Fruit fly (Drosophila melanogaster): ENCODE measurements around the gene SP1029.
A peak's percentile ranks its signal among the peaks of the same experiment; 100 is the strongest.

Gene SP1029

DNA sequence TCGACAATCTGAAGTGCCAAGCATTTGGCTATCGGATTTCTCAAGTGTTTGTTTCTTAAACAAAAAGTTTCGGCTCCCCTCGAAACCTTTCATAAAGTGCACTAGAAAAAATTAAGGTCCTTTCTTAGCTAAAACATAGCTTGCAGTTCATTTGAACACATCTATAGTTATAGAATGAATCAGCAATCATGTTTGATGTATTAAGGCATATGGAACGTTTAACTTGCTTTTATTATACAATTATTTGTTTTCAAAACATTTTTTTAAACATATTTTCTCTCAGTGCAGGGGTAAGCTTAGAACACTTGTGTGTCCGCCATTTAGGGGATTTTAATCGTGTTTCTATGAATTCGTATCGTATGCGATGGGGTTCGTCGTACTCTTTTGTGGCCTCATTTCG, 24.3 kb upstream of the SP1029 start (continued):
- TF ChIP-seq bsh (GFP tag; optimal IDR thresholded peaks at IDR 0.05): peak in 1 of 2 experiments; percentile 92
- TF ChIP-seq nmo (GFP tag; optimal IDR thresholded peaks at IDR 0.05): peak; percentile 62
- no peak for TF ChIP-seq D19B (GFP tag; optimal IDR thresholded peaks at IDR 0.05)
- TF ChIP-seq vfl (GFP tag; optimal IDR thresholded peaks at IDR 0.05): no peak
- TF ChIP-seq CG4617 (GFP tag; optimal IDR thresholded peaks at IDR 0.05; ENCODE audit: borderline replicate concordance): peak; percentile 6
- peak; percentile 14 for TF ChIP-seq Myb (GFP tag; optimal IDR thresholded peaks at IDR 0.05)
- TF ChIP-seq CG1603 (tag; optimal IDR thresholded peaks at IDR 0.05): peak; percentile 56
- TF ChIP-seq CG17385 (GFP tag; optimal IDR thresholded peaks at IDR 0.05): peak; percentile 60
- TF ChIP-seq CG32532 (GFP tag; IDR thresholded peaks at IDR 0.05): peak; percentile 32; the same call in 1 of the 2 replicates
- peak; percentile 64 for TF ChIP-seq nerfin-1 (tag; optimal IDR thresholded peaks at IDR 0.05)
- peak; percentile 67 for TF ChIP-seq dmrt99B (tag; optimal IDR thresholded peaks at IDR 0.05)
- TF ChIP-seq az2 (GFP tag; optimal IDR thresholded peaks at IDR 0.05): peak; percentile 71
- peak; percentile 70 for TF ChIP-seq dysf (GFP tag; IDR thresholded peaks at IDR 0.05)
- TF ChIP-seq CG32772 (GFP tag; IDR thresholded peaks at IDR 0.05): peak; percentile 49; the same call in 1 of the 2 replicates
- no peak for TF ChIP-seq crc (GFP tag; optimal IDR thresholded peaks at IDR 0.05)
- no peak for TF ChIP-seq MESR4 (GFP tag; optimal IDR thresholded peaks at IDR 0.05)
- TF ChIP-seq caup (GFP tag; optimal IDR thresholded peaks at IDR 0.05; ENCODE audit: severe bottlenecking): peak; percentile 5
- peak in 1 of 2 experiments; percentile 19 for TF ChIP-seq Hr78 (GFP tag; optimal IDR thresholded peaks at IDR 0.05)
- TF ChIP-seq pho (GFP tag; optimal IDR thresholded peaks at IDR 0.05): peak; percentile 15
- TF ChIP-seq toy (GFP tag; IDR thresholded peaks at IDR 0.05): no peak
- TF ChIP-seq fd3F (GFP tag; optimal IDR thresholded peaks at IDR 0.05): peak; percentile 1
- TF ChIP-seq pum (GFP tag; optimal IDR thresholded peaks at IDR 0.05): peak; percentile 54
- peak; percentile 76 for TF ChIP-seq CG8924 (tag; optimal IDR thresholded peaks at IDR 0.05)
- peak; percentile 36 for TF ChIP-seq CG12071 (GFP tag; optimal IDR thresholded peaks at IDR 0.05)
- peak; percentile 60 for TF ChIP-seq CG17568 (GFP tag; optimal IDR thresholded peaks at IDR 0.05)
- TF ChIP-seq CG11085 (GFP tag; IDR thresholded peaks at IDR 0.05): no peak
- no peak for TF ChIP-seq mirr (GFP tag; optimal IDR thresholded peaks at IDR 0.05)
- TF ChIP-seq Sry-β (GFP tag; optimal IDR thresholded peaks at IDR 0.05): peak; percentile 17
- peak; percentile 74 for TF ChIP-seq Atf3 (GFP tag; optimal IDR thresholded peaks at IDR 0.05)
- TF ChIP-seq unpg (GFP tag; optimal IDR thresholded peaks at IDR 0.05): peak; percentile 69
- no peak for TF ChIP-seq Elba2 (GFP tag; optimal IDR thresholded peaks at IDR 0.05)
- TF ChIP-seq sr (GFP tag; IDR thresholded peaks at IDR 0.05): no peak
- no peak; the same call in 1 of the 2 replicates for TF ChIP-seq CG8765 (GFP tag; IDR thresholded peaks at IDR 0.05)
- no peak for TF ChIP-seq pita (GFP tag; optimal IDR thresholded peaks at IDR 0.05)
- TF ChIP-seq psq (GFP tag; optimal IDR thresholded peaks at IDR 0.05): peak; percentile 37
- peak; percentile 36; the same call in 1 of the 2 replicates for TF ChIP-seq ssp (GFP tag; IDR thresholded peaks at IDR 0.05)
- peak; percentile 12 for TF ChIP-seq CG3281 (GFP tag; optimal IDR thresholded peaks at IDR 0.05)
- peak; percentile 77 for TF ChIP-seq PHDP (tag; optimal IDR thresholded peaks at IDR 0.05)
- TF ChIP-seq CG10979 (tag; optimal IDR thresholded peaks at IDR 0.05): peak; percentile 87
- TF ChIP-seq Spps (tag; optimal IDR thresholded peaks at IDR 0.05): peak; percentile 76
- peak; percentile 20 for TF ChIP-seq tx (GFP tag; optimal IDR thresholded peaks at IDR 0.05)
- peak; percentile 41; the same call in 1 of the 2 replicates for TF ChIP-seq Ada2b (GFP tag; IDR thresholded peaks at IDR 0.05)
- TF ChIP-seq Dad (GFP tag; optimal IDR thresholded peaks at IDR 0.05): no peak
- no peak for TF ChIP-seq lov (optimal IDR thresholded peaks at IDR 0.05)
- TF ChIP-seq lov (GFP tag; IDR thresholded peaks at IDR 0.05): 0 out of 3 replicates have a peak, but pooled peaks have one; percentile 64
- no peak for TF ChIP-seq knrl (GFP tag; IDR thresholded peaks at IDR 0.05; ENCODE audit: partially characterized antibody)
- peak; percentile 71 for TF ChIP-seq vvl (GFP tag; IDR thresholded peaks at IDR 0.05)
- peak; percentile 32 for TF ChIP-seq CG15696 (tag; optimal IDR thresholded peaks at IDR 0.05)
- peak; percentile 76 for TF ChIP-seq Sox102F (GFP tag; optimal IDR thresholded peaks at IDR 0.05)
- peak; percentile 59 for TF ChIP-seq CG7786 (GFP tag; optimal IDR thresholded peaks at IDR 0.05)
